Fruit fly (Drosophila melanogaster) whole organism, embryonic: ENCODE measurements around the gene clumsy.

Experiments
- Adf1 ChIP-seq: fragments of 200-800 bp; sonication (Bioruptor generic); IDR thresholded peaks from 2 replicates; pipeline ENCODE4 v1.3.6; 2022; ENCODE audit warnings: missing biosample characterization, missing genetic modification characterization
- CG10321 ChIP-seq: fragments of 200-800 bp; sonication (Bioruptor generic); IDR thresholded peaks from 2 replicates; pipeline ENCODE4 v1.3.6; 2022; ENCODE audit warnings: missing biosample characterization, missing genetic modification characterization
- CG11504 ChIP-seq: fragments of 200-800 bp; sonication (Bioruptor generic); optimal IDR thresholded peaks from 3 replicates; lab custom pipeline; 2019; ENCODE audit warnings: missing biosample characterization, mild to moderate bottlenecking, missing genetic modification characterization, moderate library complexity
- CG12071 ChIP-seq: fragments of 200-800 bp; sonication (Bioruptor generic); optimal IDR thresholded peaks from 3 replicates; lab custom pipeline; 2018; ENCODE audit warnings: missing biosample characterization, mild to moderate bottlenecking, missing genetic modification characterization
- CG13894 ChIP-seq: fragments of 200-800 bp; sonication (Bioruptor generic); optimal IDR thresholded peaks from 3 replicates; lab custom pipeline; 2018; ENCODE audit warnings: missing biosample characterization, mild to moderate bottlenecking, missing genetic modification characterization, moderate library complexity
- CG14441 ChIP-seq: fragments of 200-800 bp; sonication (Bioruptor generic); IDR thresholded peaks from 2 replicates; pipeline ENCODE4 v1.3.6; 2022; ENCODE audit warnings: missing biosample characterization, missing genetic modification characterization
- CG14965 ChIP-seq: fragments of 200-800 bp; sonication (Bioruptor generic); optimal IDR thresholded peaks from 2 replicates; lab custom pipeline; 2016; ENCODE audit warnings: missing biosample characterization, missing genetic modification characterization, borderline replicate concordance
- CG15479 ChIP-seq: fragments of 200-800 bp; sonication (Bioruptor generic); optimal IDR thresholded peaks from 3 replicates; lab custom pipeline; 2019; ENCODE audit warnings: missing biosample characterization, mild to moderate bottlenecking, missing genetic modification characterization, moderate library complexity
- CG15514 ChIP-seq: fragments of 200-800 bp; sonication (Bioruptor generic); optimal IDR thresholded peaks from 3 replicates; lab custom pipeline; 2017; ENCODE audit warnings: missing biosample characterization, missing genetic modification characterization, mild to moderate bottlenecking, moderate library complexity, missing genetic modification reagents
- CG1603 ChIP-seq: fragments of 200-800 bp; sonication (Bioruptor generic); optimal IDR thresholded peaks from 2 replicates; lab custom pipeline; 2019; ENCODE audit warnings: missing biosample characterization, mild to moderate bottlenecking, missing genetic modification characterization, moderate library complexity
- CG2199 ChIP-seq: fragments of 200-800 bp; sonication (Bioruptor generic); IDR thresholded peaks from 3 replicates; pipeline ENCODE4 v1.3.6; 2022; ENCODE audit warnings: missing biosample characterization, missing genetic modification characterization
- CG3163 ChIP-seq: fragments of 200-800 bp; sonication (Bioruptor generic); optimal IDR thresholded peaks from 3 replicates; lab custom pipeline; 2016; ENCODE audit warnings: missing biosample characterization, missing genetic modification characterization
- CG32767 ChIP-seq: fragments of 200-800 bp; sonication (Bioruptor generic); IDR thresholded peaks from 2 replicates; pipeline ENCODE4 v1.3.6; 2022; ENCODE audit warnings: missing biosample characterization, missing genetic modification characterization
- CG34376 ChIP-seq: fragments of 200-800 bp; sonication (Bioruptor generic); optimal IDR thresholded peaks from 2 replicates; lab custom pipeline; 2018; ENCODE audit warnings: missing biosample characterization, mild to moderate bottlenecking, missing genetic modification characterization
- CG3726 ChIP-seq: fragments of 200-800 bp; sonication (Bioruptor generic); IDR thresholded peaks from 3 replicates; pipeline ENCODE4, ENCODE4 v1.3.6; 2022; ENCODE audit warnings: missing biosample characterization, missing genetic modification characterization
- CG6689 ChIP-seq: fragments of 200-800 bp; sonication (Bioruptor generic); IDR thresholded peaks from 2 replicates; pipeline ENCODE4 v1.3.6; 2022; ENCODE audit warnings: missing biosample characterization, missing genetic modification characterization
- CG6854 ChIP-seq: fragments of 200-800 bp; sonication (Bioruptor generic); optimal IDR thresholded peaks from 3 replicates; lab custom pipeline; 2017; ENCODE audit warnings: missing biosample characterization, mild to moderate bottlenecking, missing genetic modification characterization
- CG7987 ChIP-seq: fragments of 200-800 bp; sonication (Bioruptor generic); optimal IDR thresholded peaks from 2 replicates; lab custom pipeline; 2018; ENCODE audit warnings: missing biosample characterization, mild to moderate bottlenecking, missing genetic modification characterization, moderate library complexity
- CHES-1-like ChIP-seq: fragments of 200-800 bp; sonication (Bioruptor generic); optimal IDR thresholded peaks from 2 replicates; lab custom pipeline; 2016; ENCODE audit warnings: missing biosample characterization, missing genetic modification characterization
- Deaf1 ChIP-seq: fragments of 200-800 bp; optimal IDR thresholded peaks from 3 replicates; lab custom pipeline; 2019; ENCODE audit warnings: missing biosample characterization, mild to moderate bottlenecking, missing genetic modification characterization, moderate library complexity
- E2f2 ChIP-seq: fragments of 200-800 bp; sonication (Bioruptor generic); IDR thresholded peaks from 2 replicates; pipeline ENCODE4 v1.3.6; 2022; ENCODE audit warnings: missing biosample characterization, missing genetic modification characterization
- Eip74EF ChIP-seq, 2 experiments: fragments of 200-800 bp in 1 of 2; fragments of >200 bp in 1 of 2; sonication (Bioruptor generic) in 1 of 2; optimal IDR thresholded peaks; 2 replicates each; lab custom pipeline; 2017 to 2019; ENCODE audit warnings: missing biosample characterization in 2 of 2, missing genetic modification characterization in 2 of 2, mild to moderate bottlenecking in 1 of 2, moderate library complexity in 1 of 2
- Gug ChIP-seq: fragments of 200-800 bp; sonication (Bioruptor generic); IDR thresholded peaks from 4 replicates; pipeline ENCODE4 v1.3.6; 2022; ENCODE audit warnings: missing biosample characterization, missing genetic modification characterization
- HmgZ ChIP-seq: fragments of 200-800 bp; sonication (Bioruptor generic); optimal IDR thresholded peaks from 2 replicates; lab custom pipeline; 2018; ENCODE audit warnings: missing biosample characterization, mild to moderate bottlenecking, missing genetic modification characterization
- Hr78 ChIP-seq, 2 experiments: fragments of 200-800 bp in 1 of 2; fragments of >200 bp in 1 of 2; sonication (Bioruptor generic) in 1 of 2; optimal IDR thresholded peaks; 2 replicates each; lab custom pipeline; 2017 to 2019; ENCODE audit warnings: missing biosample characterization in 2 of 2, missing genetic modification characterization in 2 of 2, mild to moderate bottlenecking in 1 of 2, moderate library complexity in 1 of 2
- Lhr ChIP-seq: fragments of 200-800 bp; sonication (Bioruptor generic); optimal IDR thresholded peaks from 3 replicates; lab custom pipeline; 2017; ENCODE audit warnings: mild to moderate bottlenecking, missing biosample characterization, missing genetic modification reagents, missing genetic modification characterization
- MBD-R2 ChIP-seq: fragments of 200-800 bp; sonication (Bioruptor generic); IDR thresholded peaks from 2 replicates; pipeline ENCODE4 v1.3.6; 2022; ENCODE audit warnings: missing biosample characterization, missing genetic modification characterization
- Med ChIP-seq: fragments of 200-800 bp; sonication (Bioruptor generic); peaks from one replicate; lab custom pipeline; 2016; ENCODE audit warnings: missing biosample characterization, missing genetic modification characterization, mild to moderate bottlenecking, inconsistent platforms, moderate library complexity
- Neu2 ChIP-seq: fragments of 200-800 bp; sonication (Bioruptor generic); optimal IDR thresholded peaks from 3 replicates; lab custom pipeline; 2016; ENCODE audit warnings: missing biosample characterization, missing genetic modification characterization, borderline replicate concordance
- Nf-YC ChIP-seq: fragments of 200-800 bp; optimal IDR thresholded peaks from 3 replicates; lab custom pipeline; 2019; ENCODE audit warnings: missing biosample characterization, mild to moderate bottlenecking, missing genetic modification characterization, moderate library complexity
- Trl ChIP-seq, 3 experiments: fragments of >200 bp in 2 of 3; fragments of 200-800 bp in 1 of 3; sonication (Bioruptor generic) in 1 of 3; optimal IDR thresholded peaks; 2 replicates in 1 of 3; 3 replicates in 2 of 3; lab custom pipeline; 2016 to 2017; ENCODE audit warnings: missing biosample characterization in 1 of 3, missing genetic modification characterization in 1 of 3
- Xrp1 ChIP-seq: fragments of 200-800 bp; sonication (Bioruptor generic); IDR thresholded peaks from 2 replicates; pipeline ENCODE4 v1.3.6; 2022; ENCODE audit warnings: missing biosample characterization, missing genetic modification characterization
- cg ChIP-seq: fragments of 200-800 bp; sonication (Bioruptor generic); optimal IDR thresholded peaks from 3 replicates; lab custom pipeline; 2019; ENCODE audit warnings: missing biosample characterization, mild to moderate bottlenecking, missing genetic modification characterization, moderate library complexity
- chinmo ChIP-seq: fragments of 200-800 bp; sonication (Bioruptor generic); IDR thresholded peaks from 4 replicates; pipeline ENCODE4 v1.3.6; 2022; ENCODE audit warnings: missing biosample characterization, missing genetic modification characterization; ENCODE audit not compliant: partially characterized antibody
- ci ChIP-seq: fragments of 200-800 bp; sonication (Bioruptor generic); IDR thresholded peaks from 3 replicates; pipeline ENCODE4 v1.3.6; 2022; ENCODE audit warnings: missing biosample characterization, missing genetic modification characterization
- ewg ChIP-seq: fragments of 200-800 bp; sonication (Bioruptor generic); optimal IDR thresholded peaks from 3 replicates; lab custom pipeline; 2017; ENCODE audit warnings: mild to moderate bottlenecking, missing biosample characterization, missing genetic modification reagents, missing genetic modification characterization
- hkb ChIP-seq, 2 experiments: fragments of 200-800 bp in 1 of 2; fragments of >200 bp in 1 of 2; sonication (Bioruptor generic) in 1 of 2; IDR thresholded peaks in 1 of 2; optimal IDR thresholded peaks in 1 of 2; 2 replicates each; pipeline versions ENCODE4 v1.3.6 to Lab custom; 2017 to 2022; ENCODE audit warnings: missing biosample characterization in 1 of 2, missing genetic modification characterization in 1 of 2
- nmo ChIP-seq: fragments of 200-800 bp; sonication (Bioruptor generic); optimal IDR thresholded peaks from 2 replicates; lab custom pipeline; 2018; ENCODE audit warnings: missing biosample characterization, mild to moderate bottlenecking, missing genetic modification characterization, moderate library complexity
- pros ChIP-seq: fragments of 200-800 bp; sonication (Bioruptor generic); optimal IDR thresholded peaks from 3 replicates; lab custom pipeline; 2019; ENCODE audit warnings: missing biosample characterization, mild to moderate bottlenecking, missing genetic modification characterization, moderate library complexity
- ranshi ChIP-seq: fragments of 200-800 bp; sonication (Bioruptor generic); IDR thresholded peaks from 2 replicates; pipeline ENCODE4 v1.3.6; 2022; ENCODE audit warnings: missing biosample characterization, missing genetic modification characterization
- rib ChIP-seq: fragments of 200-800 bp; sonication (Bioruptor generic); IDR thresholded peaks from 2 replicates; pipeline ENCODE4 v1.3.6; 2022; ENCODE audit warnings: missing biosample characterization, missing genetic modification characterization
- run ChIP-seq: fragments of 200-800 bp; sonication (Bioruptor generic); optimal IDR thresholded peaks from 3 replicates; lab custom pipeline; 2018; ENCODE audit warnings: missing biosample characterization, mild to moderate bottlenecking, missing genetic modification characterization
- sens ChIP-seq: fragments of 200-800 bp; sonication (Bioruptor generic); peaks from one replicate; lab custom pipeline; 2016; ENCODE audit warnings: missing biosample characterization, missing genetic modification characterization
- stwl ChIP-seq: fragments of 200-800 bp; sonication (Bioruptor generic); optimal IDR thresholded peaks from 3 replicates; lab custom pipeline; 2018; ENCODE audit warnings: missing biosample characterization, mild to moderate bottlenecking, missing genetic modification characterization, moderate library complexity
- sug ChIP-seq: fragments of 200-800 bp; optimal IDR thresholded peaks from 2 replicates; lab custom pipeline; 2019; ENCODE audit warnings: missing biosample characterization, mild to moderate bottlenecking, missing genetic modification characterization, moderate library complexity
- tna ChIP-seq: fragments of 200-800 bp; sonication (Bioruptor generic); IDR thresholded peaks from 2 replicates; pipeline ENCODE4 v1.3.6; 2022; ENCODE audit warnings: missing biosample characterization, missing genetic modification characterization; ENCODE audit not compliant: partially characterized antibody
- trh ChIP-seq: fragments of 200-800 bp; sonication (Bioruptor generic); optimal IDR thresholded peaks from 2 replicates; lab custom pipeline; 2016; ENCODE audit warnings: missing biosample characterization, missing genetic modification characterization
- twi ChIP-seq: fragments of 200-800 bp; optimal IDR thresholded peaks from 2 replicates; lab custom pipeline; 2019; ENCODE audit warnings: missing biosample characterization, mild to moderate bottlenecking, missing genetic modification characterization, moderate library complexity

Gene clumsy

dm6 chr2L:21251750-21252149 lies 45.5 kb downstream of the clumsy start:
- TF ChIP-seq Adf1 (GFP tag; lab: Robert Waterston, UW) (peak; percentile 12; the same call in 1 of the 2 replicates), twi (tag; lab: Kevin White, UChicago) (peak; percentile 29), pros (peak; percentile 89), CG6689 (GFP tag; lab: Robert Waterston, UW) (no peak), CG32767 (GFP tag; lab: Robert Waterston, UW) (peak; percentile 56; the same call in 1 of the 2 replicates), sug (tag; lab: Kevin White, UChicago) (peak; percentile 36), CG10321 (GFP tag; lab: Robert Waterston, UW) (peak; percentile 83), CG7987 (GFP tag; lab: Kevin White, UChicago) (peak; percentile 27), cg (GFP tag; lab: Kevin White, UChicago) (peak; percentile 48), sens (GFP tag; lab: Kevin White, UChicago) (peak; percentile 42), trh (GFP tag; lab: Kevin White, UChicago) (no peak), nmo (GFP tag; lab: Kevin White, UChicago) (no peak), HmgZ (tag; lab: Kevin White, UChicago) (peak; percentile 48), tna (GFP tag; lab: Robert Waterston, UW) (no peak), E2f2 (GFP tag; lab: Robert Waterston, UW) (peak; percentile 22; the same call in 1 of the 2 replicates), ranshi (GFP tag; lab: Robert Waterston, UW) (no peak), CG1603 (tag; lab: Kevin White, UChicago) (peak; percentile 1), CG14441 (peak; percentile 23; the same call in 1 of the 2 replicates), Deaf1 (tag; lab: Kevin White, UChicago) (peak; percentile 76), Nf-YC (tag; lab: Kevin White, UChicago) (peak; percentile 38), ci (GFP tag; lab: Robert Waterston, UW) (0 out of 3 replicates have a peak, but pooled peaks have one; percentile 10), CG34376 (GFP tag; lab: Kevin White, UChicago) (peak; percentile 14), MBD-R2 (GFP tag; lab: Robert Waterston, UW) (0 out of 2 replicates have a peak, but pooled peaks have one; percentile 16), hkb (optimal IDR thresholded peaks at IDR 0.05; lab: Kevin White, UChicago) (no peak), hkb (GFP tag; IDR thresholded peaks at IDR 0.05; lab: Robert Waterston, UW) (peak; percentile 28; the same call in 1 of the 2 replicates), CG2199 (GFP tag; lab: Robert Waterston, UW) (peak; percentile 95), CG14965 (GFP tag; lab: Kevin White, UChicago) (no peak), ewg (GFP tag; lab: Kevin White, UChicago) (peak; percentile 54), CG13894 (peak; percentile 48), CG12071 (GFP tag; lab: Kevin White, UChicago) (no peak), Trl (optimal IDR thresholded peaks at IDR 0.05; lab: Kevin White, UChicago) (peak; percentile 17 to 29), Trl (GFP tag; optimal IDR thresholded peaks at IDR 0.05; lab: Kevin White, UChicago) (no peak), CG15479 (peak; percentile 51), CG15514 (GFP tag; lab: Kevin White, UChicago) (peak; percentile 94), CG3726 (GFP tag; lab: Robert Waterston, UW) (no peak), stwl (tag; lab: Kevin White, UChicago) (peak; percentile 19), chinmo (GFP tag; lab: Robert Waterston, UW) (peak; percentile 92), rib (peak; percentile 61), Med (GFP tag; lab: Kevin White, UChicago) (peak; percentile 80), Lhr (GFP tag; lab: Kevin White, UChicago) (no peak), Eip74EF (GFP tag; optimal IDR thresholded peaks at IDR 0.05; lab: Kevin White, UChicago) (peak in 1 of 2 experiments; percentile 7), CG3163 (GFP tag; lab: Kevin White, UChicago) (peak; percentile 5), Neu2 (GFP tag; lab: Kevin White, UChicago) (no peak), CG11504 (tag; lab: Kevin White, UChicago) (peak; percentile 42), CG6854 (GFP tag; lab: Kevin White, UChicago) (peak; percentile 28), Gug (GFP tag; lab: Robert Waterston, UW) (no peak), Xrp1 (0 out of 2 replicates have a peak, but pooled peaks have one; percentile 23), run (tag; lab: Kevin White, UChicago) (no peak), Hr78 (GFP tag; optimal IDR thresholded peaks at IDR 0.05; lab: Kevin White, UChicago) (peak in 1 of 2 experiments; percentile 31), CHES-1-like (GFP tag; lab: Kevin White, UChicago) (no peak)
